Worm (Caenorhabditis elegans): ENCODE data around the gene R03H10.6.

DNA sequence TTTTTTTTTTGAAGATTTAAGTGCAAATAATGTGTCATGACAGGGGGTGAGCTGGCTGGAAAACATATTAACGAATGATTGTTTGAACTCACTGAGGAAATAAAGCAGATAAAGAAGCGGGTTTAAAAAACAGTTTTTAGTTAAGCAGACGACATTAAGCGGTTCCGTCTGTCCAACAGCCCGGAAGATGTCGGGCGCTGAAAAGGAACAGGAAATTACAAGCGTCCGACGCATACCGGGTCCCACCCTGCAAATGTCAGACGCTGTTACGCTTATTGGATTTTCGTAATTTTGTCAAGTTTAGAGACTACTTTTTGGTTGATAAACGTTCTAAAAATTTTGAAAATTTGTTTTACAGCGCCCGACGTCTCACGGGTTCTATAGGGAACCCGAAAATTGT lies 13.7 kb downstream of the R03H10.6 start:
- TF ChIP-seq ham-2 (GFP tag; optimal IDR thresholded peaks at IDR 0.05) (no peak), unc-39 (tag; optimal IDR thresholded peaks at IDR 0.05) (no peak), nhr-237 (tag; optimal IDR thresholded peaks at IDR 0.05) (no peak), elt-1 (tag; optimal IDR thresholded peaks at IDR 0.05; ENCODE audit: borderline replicate concordance, insufficient read depth) (no peak), ztf-11 (tag; optimal IDR thresholded peaks at IDR 0.05) (no peak), snpc-4 (tag; optimal IDR thresholded peaks at IDR 0.05) (no peak), zip-8 (tag; optimal IDR thresholded peaks at IDR 0.05) (no peak), blmp-1 (tag; optimal IDR thresholded peaks at IDR 0.05) (no peak), nhr-28 (tag; optimal IDR thresholded peaks at IDR 0.05) (no peak), nhr-12 (tag; optimal IDR thresholded peaks at IDR 0.05) (no peak), bed-3 (GFP tag; optimal IDR thresholded peaks at IDR 0.05) (no peak), sptf-1 (tag; optimal IDR thresholded peaks at IDR 0.05) (no peak)

Measured in whole organism, mixed stage, embryonic.